Fruit fly (Drosophila melanogaster) whole organism, adult: ENCODE data around the gene CG12402.

ENCODE experiments used
- CG11617 ChIP-seq: fragments of 200-800 bp; sonication (Bioruptor generic); optimal IDR thresholded peaks from 2 replicates; lab custom pipeline; 2017; ENCODE audit warnings: mild to moderate bottlenecking, missing biosample characterization, missing genetic modification reagents, missing genetic modification characterization
- CG12768 ChIP-seq: fragments of 200-800 bp; sonication (Bioruptor generic); optimal IDR thresholded peaks from 2 replicates; lab custom pipeline; 2017; ENCODE audit warnings: missing biosample characterization, missing genetic modification characterization, mild to moderate bottlenecking, moderate library complexity, missing genetic modification reagents
- CG14711 ChIP-seq: fragments of 200-800 bp; sonication (Bioruptor generic); optimal IDR thresholded peaks from 2 replicates; lab custom pipeline; 2018; ENCODE audit warnings: missing biosample characterization, mild to moderate bottlenecking, missing genetic modification characterization, moderate library complexity
- CG1620 ChIP-seq: fragments of 200-800 bp; sonication (Bioruptor generic); optimal IDR thresholded peaks from 2 replicates; lab custom pipeline; 2016; ENCODE audit warnings: missing biosample characterization, missing genetic modification characterization
- CG33017 ChIP-seq: fragments of 200-800 bp; sonication (Bioruptor generic); optimal IDR thresholded peaks from 2 replicates; lab custom pipeline; 2018; ENCODE audit warnings: missing biosample characterization, mild to moderate bottlenecking, missing genetic modification characterization, moderate library complexity
- CG5204 ChIP-seq: fragments of 200-800 bp; sonication (Bioruptor generic); optimal IDR thresholded peaks from 2 replicates; lab custom pipeline; 2016; ENCODE audit warnings: missing biosample characterization, missing genetic modification characterization
- CG7045 ChIP-seq: fragments of 200-800 bp; sonication (Bioruptor generic); optimal IDR thresholded peaks from 2 replicates; lab custom pipeline; 2017; ENCODE audit warnings: missing biosample characterization, mild to moderate bottlenecking, missing genetic modification characterization
- CG7101 ChIP-seq: fragments of 200-800 bp; sonication (Bioruptor generic); optimal IDR thresholded peaks from 2 replicates; lab custom pipeline; 2018; ENCODE audit warnings: missing biosample characterization, mild to moderate bottlenecking, missing genetic modification characterization, moderate library complexity
- Clk ChIP-seq: fragments of 200-800 bp; sonication (Bioruptor generic); optimal IDR thresholded peaks from 2 replicates; lab custom pipeline; 2017; ENCODE audit warnings: missing biosample characterization, missing genetic modification characterization
- Crg-1 ChIP-seq: fragments of 200-800 bp; sonication (Bioruptor generic); optimal IDR thresholded peaks from 2 replicates; lab custom pipeline; 2016; ENCODE audit warnings: missing biosample characterization, missing genetic modification characterization
- Hr96 ChIP-seq: fragments of 200-800 bp; sonication (Bioruptor generic); optimal IDR thresholded peaks from 2 replicates; lab custom pipeline; 2016; ENCODE audit warnings: missing biosample characterization, missing genetic modification characterization
- Mnt ChIP-seq: fragments of 200-800 bp; sonication (Bioruptor generic); optimal IDR thresholded peaks from 2 replicates; lab custom pipeline; 2016; ENCODE audit warnings: missing biosample characterization, mild to moderate bottlenecking, missing genetic modification characterization
- bab1 ChIP-seq: fragments of 200-800 bp; sonication (Bioruptor generic); optimal IDR thresholded peaks from 3 replicates; lab custom pipeline; 2019; ENCODE audit warnings: missing biosample characterization, mild to moderate bottlenecking, missing genetic modification characterization, moderate library complexity
- cic ChIP-seq: fragments of 200-800 bp; sonication (Bioruptor generic); optimal IDR thresholded peaks from 2 replicates; lab custom pipeline; 2017; ENCODE audit warnings: missing biosample characterization, mild to moderate bottlenecking, missing genetic modification characterization, moderate library complexity
- cnc ChIP-seq, 2 experiments: fragments of >200 bp; optimal IDR thresholded peaks; 2 replicates each; lab custom pipeline; 2017
- kay ChIP-seq: fragments of 200-800 bp; sonication (Bioruptor generic); peaks from one replicate; lab custom pipeline; 2016; ENCODE audit warnings: missing biosample characterization, missing genetic modification characterization, borderline replicate concordance
- ovo ChIP-seq: fragments of 200-800 bp; sonication (Bioruptor generic); optimal IDR thresholded peaks from 2 replicates; lab custom pipeline; 2016; ENCODE audit warnings: missing biosample characterization, missing genetic modification characterization
- pad ChIP-seq: fragments of 200-800 bp; sonication (Bioruptor generic); optimal IDR thresholded peaks from 3 replicates; lab custom pipeline; 2017; ENCODE audit warnings: missing biosample characterization, missing genetic modification characterization, mild to moderate bottlenecking, moderate library complexity, missing genetic modification reagents
- tj ChIP-seq: fragments of 200-800 bp; sonication (Bioruptor generic); optimal IDR thresholded peaks from 3 replicates; lab custom pipeline; 2017; ENCODE audit warnings: missing biosample characterization, mild to moderate bottlenecking, missing genetic modification characterization, moderate library complexity
- toe ChIP-seq: fragments of 200-800 bp; sonication (Bioruptor generic); optimal IDR thresholded peaks from 2 replicates; lab custom pipeline; 2016; ENCODE audit warnings: missing biosample characterization, missing genetic modification characterization

Gene CG12402

dm6 chr3R:14081526-14081925, 26.6 kb downstream of the CG12402 start:
- no peak for TF ChIP-seq CG7045 (GFP tag; lab: Kevin White, UChicago)
- no peak for TF ChIP-seq cnc (optimal IDR thresholded peaks at IDR 0.05; lab: Kevin White, UChicago)
- TF ChIP-seq kay = no peak
- TF ChIP-seq pad (GFP tag; lab: Kevin White, UChicago) = no peak
- TF ChIP-seq CG11617 (GFP tag; lab: Kevin White, UChicago) = no peak
- TF ChIP-seq toe (GFP tag; lab: Kevin White, UChicago) = no peak
- no peak for TF ChIP-seq CG33017 (tag; lab: Kevin White, UChicago)
- TF ChIP-seq tj = no peak
- TF ChIP-seq cic (GFP tag; lab: Kevin White, UChicago) = no peak

- peak; percentile 32 for TF ChIP-seq CG12768 (GFP tag; lab: Kevin White, UChicago)
- TF ChIP-seq CG5204 = no peak
- peak; percentile 17 for TF ChIP-seq kay
- TF ChIP-seq Clk = peak; percentile 1
- TF ChIP-seq CG14711 (tag; lab: Kevin White, UChicago) = peak; percentile 16
- peak; percentile 34 for TF ChIP-seq CG7045 (GFP tag; lab: Kevin White, UChicago)
Observed at dm6 chr3R:14077026-14077425, 31.1 kb downstream of the CG12402 start.

- TF ChIP-seq Mnt (peak; percentile 25), CG7101 (tag; lab: Kevin White, UChicago) (no peak), CG7045 (GFP tag; lab: Kevin White, UChicago) (peak; percentile 7), CG11617 (GFP tag; lab: Kevin White, UChicago) (no peak), tj (no peak), cic (GFP tag; lab: Kevin White, UChicago) (no peak), CG5204 (peak; percentile 30), CG14711 (tag; lab: Kevin White, UChicago) (peak; percentile 20)
Observed at dm6 chr3R:14070664-14071063, 37.5 kb downstream of the CG12402 start.

- TF ChIP-seq tj (no peak), CG7101 (tag; lab: Kevin White, UChicago) (peak; percentile 38), CG12768 (GFP tag; lab: Kevin White, UChicago) (peak; percentile 87), Hr96 (GFP tag; lab: Kevin White, UChicago) (no peak), CG11617 (GFP tag; lab: Kevin White, UChicago) (no peak), pad (GFP tag; lab: Kevin White, UChicago) (peak; percentile 6), CG14711 (tag; lab: Kevin White, UChicago) (no peak), CG5204 (no peak), CG1620 (GFP tag; lab: Kevin White, UChicago) (peak; percentile 51), CG7045 (GFP tag; lab: Kevin White, UChicago) (peak; percentile 25), cnc (optimal IDR thresholded peaks at IDR 0.05; lab: Kevin White, UChicago) (no peak), Crg-1 (GFP tag; lab: Kevin White, UChicago) (peak; percentile 77), Clk (peak; percentile 45), ovo (GFP tag; lab: Kevin White, UChicago) (peak; percentile 15), toe (GFP tag; lab: Kevin White, UChicago) (peak; percentile 44), Mnt (peak; percentile 31), cic (GFP tag; lab: Kevin White, UChicago) (peak; percentile 74), CG33017 (tag; lab: Kevin White, UChicago) (peak; percentile 7), kay (peak; percentile 64), bab1 (GFP tag; lab: Kevin White, UChicago) (no peak)
Observed at dm6 chr3R:14070096-14070495, 38.0 kb downstream of the CG12402 start.

dm6 chr3R:14067904-14068636, 40.1 kb downstream of the CG12402 start:
- no peak for TF ChIP-seq Clk
- peak; percentile 96 for TF ChIP-seq tj
- TF ChIP-seq CG7101 (tag; lab: Kevin White, UChicago) = no peak

dm6 chr3R:14065241-14065640, 42.9 kb downstream of the CG12402 start:
- TF ChIP-seq CG33017 (tag; lab: Kevin White, UChicago) (no peak), bab1 (GFP tag; lab: Kevin White, UChicago) (no peak), Clk (no peak), CG12768 (GFP tag; lab: Kevin White, UChicago) (no peak), CG7045 (GFP tag; lab: Kevin White, UChicago) (no peak), CG5204 (no peak), kay (no peak), Crg-1 (GFP tag; lab: Kevin White, UChicago) (no peak), ovo (GFP tag; lab: Kevin White, UChicago) (no peak), cnc (optimal IDR thresholded peaks at IDR 0.05; lab: Kevin White, UChicago) (no peak), pad (GFP tag; lab: Kevin White, UChicago) (no peak), Mnt (no peak), CG11617 (GFP tag; lab: Kevin White, UChicago) (no peak), cic (GFP tag; lab: Kevin White, UChicago) (no peak), CG1620 (GFP tag; lab: Kevin White, UChicago) (no peak), tj (no peak)
